Worm (Caenorhabditis elegans) whole organism, young adult: ENCODE data around the gene epg-4.

Source experiments
- B0035.1 ChIP-seq: sonication (generic microtip); optimal IDR thresholded peaks from 2 replicates; lab custom pipeline; 2016; ENCODE audit warnings: missing genetic modification characterization, mild to moderate bottlenecking, missing compliant biosample characterization, missing genotype, missing genetic modification reagents
- B0261.1 ChIP-seq: sonication (generic microtip); optimal IDR thresholded peaks from 2 replicates; lab custom pipeline; 2016; ENCODE audit warnings: mild to moderate bottlenecking, missing genetic modification characterization, moderate library complexity, missing compliant biosample characterization
- D2030.7 ChIP-seq: fragments of 200-800 bp; sonication (Bioruptor generic); IDR thresholded peaks from 2 replicates; pipeline ENCODE4 v1.3.6; 2022; ENCODE audit warnings: missing genetic modification reagents, missing genetic modification characterization, missing compliant biosample characterization
- F37B4.10 ChIP-seq: fragments of 200-800 bp; sonication (Bioruptor generic); IDR thresholded peaks from 2 replicates; pipeline ENCODE4 v1.3.6; 2022; ENCODE audit warnings: missing genetic modification characterization, missing compliant biosample characterization
- F52B5.7 ChIP-seq: sonication (generic microtip); optimal IDR thresholded peaks from 2 replicates; lab custom pipeline; 2016; ENCODE audit warnings: mild to moderate bottlenecking, missing genetic modification characterization, missing compliant biosample characterization
- F57A8.1 ChIP-seq: fragments of 200-800 bp; sonication (Bioruptor generic); optimal IDR thresholded peaks from 2 replicates; lab custom pipeline; 2018; ENCODE audit warnings: mild to moderate bottlenecking, missing genetic modification characterization, moderate library complexity, missing compliant biosample characterization
- F57C9.4 ChIP-seq: sonication (generic microtip); optimal IDR thresholded peaks from 2 replicates; lab custom pipeline; 2017; ENCODE audit warnings: mild to moderate bottlenecking, missing genetic modification characterization, missing compliant biosample characterization
- K11D2.4 ChIP-seq: fragments of 200-800 bp; sonication (Bioruptor generic); IDR thresholded peaks from 2 replicates; pipeline ENCODE4 v1.3.6; 2022; ENCODE audit warnings: missing genetic modification reagents, missing genetic modification characterization, missing compliant biosample characterization
- T26A5.8 ChIP-seq: sonication (generic microtip); optimal IDR thresholded peaks from 2 replicates; lab custom pipeline; 2016; ENCODE audit warnings: missing genetic modification characterization, missing compliant biosample characterization
- Y53F4B.3 ChIP-seq: fragments of 200-800 bp; sonication (Bioruptor generic); IDR thresholded peaks from 2 replicates; pipeline ENCODE4 v1.3.6; 2022; ENCODE audit warnings: missing genetic modification reagents, missing genetic modification characterization, missing compliant biosample characterization
- Y79H2A.3 ChIP-seq: fragments of 200-800 bp; sonication (Bioruptor generic); conservative IDR thresholded peaks from 2 replicates; pipeline ENCODE4 v1.3.6; 2022; ENCODE audit warnings: missing genetic modification reagents, missing genetic modification characterization, missing compliant biosample characterization
- Y95B8A.8 ChIP-seq: fragments of 200-800 bp; sonication (Bioruptor generic); IDR thresholded peaks from 2 replicates; pipeline ENCODE4 v1.3.6; 2022; ENCODE audit warnings: missing genetic modification reagents, missing genetic modification characterization, missing compliant biosample characterization
- ZK185.1 ChIP-seq: sonication (generic microtip); optimal IDR thresholded peaks from 2 replicates; lab custom pipeline; 2016; ENCODE audit warnings: mild to moderate bottlenecking, missing genetic modification characterization, missing compliant biosample characterization; ENCODE audit not compliant: poor library complexity, severe bottlenecking
- akir-1 ChIP-seq: fragments of 200-800 bp; sonication (Bioruptor generic); optimal IDR thresholded peaks from 2 replicates; lab custom pipeline; 2018; ENCODE audit warnings: mild to moderate bottlenecking, missing genetic modification characterization, moderate library complexity, missing compliant biosample characterization
- attf-3 ChIP-seq: fragments of 200-800 bp; sonication (Bioruptor generic); conservative IDR thresholded peaks from 2 replicates; pipeline ENCODE4 v1.3.6; 2022; ENCODE audit warnings: missing genetic modification reagents, missing genetic modification characterization, missing compliant biosample characterization
- bed-1 ChIP-seq: fragments of 200-800 bp; sonication (Bioruptor generic); IDR thresholded peaks from 2 replicates; pipeline ENCODE4 v1.3.6; 2022; ENCODE audit warnings: missing genetic modification reagents, missing genetic modification characterization, missing compliant biosample characterization
- cebp-2 ChIP-seq: fragments of 200-800 bp; sonication (Bioruptor generic); IDR thresholded peaks from 2 replicates; pipeline ENCODE4 v1.3.6; 2022; ENCODE audit warnings: missing genetic modification characterization, missing compliant biosample characterization
- ceh-100 ChIP-seq: fragments of 200-800 bp; sonication (Bioruptor generic); IDR thresholded peaks from 2 replicates; pipeline ENCODE4 v1.3.6; 2022; ENCODE audit warnings: missing genetic modification reagents, missing genetic modification characterization, missing compliant biosample characterization
- ceh-40 ChIP-seq: fragments of 200-800 bp; sonication (Bioruptor generic); IDR thresholded peaks from 2 replicates; pipeline ENCODE4 v1.3.6; 2022; ENCODE audit warnings: missing genetic modification characterization, missing compliant biosample characterization
- ceh-58 ChIP-seq: fragments of 200-800 bp; sonication (Bioruptor generic); IDR thresholded peaks from 2 replicates; pipeline ENCODE4 v1.3.6; 2022; ENCODE audit warnings: missing genetic modification characterization, missing compliant biosample characterization
- die-1 ChIP-seq: sonication (generic microtip); optimal IDR thresholded peaks from 2 replicates; lab custom pipeline; 2016; ENCODE audit warnings: missing genotype, mild to moderate bottlenecking, missing genetic modification characterization, missing compliant biosample characterization
- egl-18 ChIP-seq: fragments of 200-800 bp; sonication (Bioruptor generic); IDR thresholded peaks from 2 replicates; pipeline ENCODE4 v1.3.6; 2022; ENCODE audit warnings: missing genetic modification reagents, missing genetic modification characterization, missing compliant biosample characterization
- egl-44 ChIP-seq: fragments of 200-800 bp; sonication (Bioruptor generic); IDR thresholded peaks from 2 replicates; pipeline ENCODE4 v1.3.6; 2022; ENCODE audit warnings: missing genetic modification reagents, missing genetic modification characterization, missing compliant biosample characterization
- hmg-20 ChIP-seq: fragments of 200-800 bp; sonication (Bioruptor generic); IDR thresholded peaks from 2 replicates; pipeline ENCODE4 v1.3.6; 2022; ENCODE audit warnings: missing genetic modification reagents, missing genetic modification characterization, missing compliant biosample characterization
- let-526 ChIP-seq: fragments of 200-800 bp; sonication (Bioruptor generic); IDR thresholded peaks from 2 replicates; pipeline ENCODE4 v1.3.6; 2022; ENCODE audit warnings: missing genetic modification reagents, missing genetic modification characterization, missing compliant biosample characterization
- lin-26 ChIP-seq: fragments of 200-800 bp; sonication (Bioruptor generic); IDR thresholded peaks from 2 replicates; pipeline ENCODE4 v1.3.6; 2022; ENCODE audit warnings: missing genetic modification reagents, missing genetic modification characterization, missing compliant biosample characterization
- lir-1 ChIP-seq: fragments of 200-800 bp; sonication (Bioruptor generic); conservative IDR thresholded peaks from 2 replicates; pipeline ENCODE4 v1.3.6; 2022; ENCODE audit warnings: missing genetic modification reagents, missing genetic modification characterization, missing compliant biosample characterization
- lsl-1 ChIP-seq: fragments of 200-800 bp; sonication (Bioruptor generic); optimal IDR thresholded peaks from 2 replicates; lab custom pipeline; 2018; ENCODE audit warnings: mild to moderate bottlenecking, missing genetic modification characterization, moderate library complexity, missing compliant biosample characterization
- madf-10 ChIP-seq: sonication (generic microtip); optimal IDR thresholded peaks from 2 replicates; lab custom pipeline; 2016; ENCODE audit warnings: mild to moderate bottlenecking, missing genetic modification characterization, missing compliant biosample characterization
- madf-3 ChIP-seq: fragments of 200-800 bp; sonication (Bioruptor generic); IDR thresholded peaks from 2 replicates; pipeline ENCODE4 v1.3.6; 2022; ENCODE audit warnings: missing genetic modification reagents, missing genetic modification characterization, missing compliant biosample characterization
- madf-6 ChIP-seq: fragments of 200-800 bp; sonication (Bioruptor generic); IDR thresholded peaks from 2 replicates; pipeline ENCODE4 v1.3.6; 2022; ENCODE audit warnings: missing genetic modification reagents, missing genetic modification characterization, missing compliant biosample characterization
- madf-8 ChIP-seq: fragments of 200-800 bp; sonication (Bioruptor generic); conservative IDR thresholded peaks from 2 replicates; pipeline ENCODE4 v1.3.6; 2022; ENCODE audit warnings: missing genetic modification reagents, missing genetic modification characterization, missing compliant biosample characterization
- mes-4 ChIP-seq: sonication (generic microtip); optimal IDR thresholded peaks from 2 replicates; lab custom pipeline; 2016; ENCODE audit warnings: missing genotype, missing genetic modification characterization, missing compliant biosample characterization
- mxl-1 ChIP-seq: sonication (generic microtip); optimal IDR thresholded peaks from 2 replicates; lab custom pipeline; 2016; ENCODE audit warnings: missing genetic modification characterization, missing compliant biosample characterization
- nfya-2 ChIP-seq: fragments of 200-800 bp; sonication (Bioruptor generic); IDR thresholded peaks from 2 replicates; pipeline ENCODE4 v1.3.6; 2022; ENCODE audit warnings: missing genetic modification reagents, missing genetic modification characterization, missing compliant biosample characterization
- nhr-179 ChIP-seq: sonication (generic microtip); optimal IDR thresholded peaks from 2 replicates; lab custom pipeline; 2016; ENCODE audit warnings: mild to moderate bottlenecking, missing genetic modification characterization, missing compliant biosample characterization
- nhr-80 ChIP-seq: sonication (generic microtip); optimal IDR thresholded peaks from 2 replicates; lab custom pipeline; 2016; ENCODE audit warnings: missing genetic modification characterization, missing compliant biosample characterization
- rec-8 ChIP-seq, 2 experiments: sonication (generic microtip); optimal IDR thresholded peaks; 2 replicates each; lab custom pipeline; 2016; ENCODE audit warnings: mild to moderate bottlenecking in 2 of 2, missing genetic modification characterization in 2 of 2, missing genetic modification reagents in 2 of 2, missing genotype in 2 of 2, missing biosample characterization in 1 of 2, missing compliant biosample characterization in 1 of 2, moderate library complexity in 1 of 2
- rpc-1 ChIP-seq, 2 experiments: fragments of 150-350 bp in 1 of 2; sonication (generic microtip) in 1 of 2; optimal IDR thresholded peaks; 2 replicates each; lab custom pipeline; 2014 to 2018; ENCODE audit warnings: missing biosample characterization in 1 of 2, missing genetic modification characterization in 1 of 2, missing genetic modification reagents in 1 of 2, missing genotype in 1 of 2
- sdz-38 ChIP-seq: sonication (generic microtip); optimal IDR thresholded peaks from 2 replicates; lab custom pipeline; 2016; ENCODE audit warnings: missing genotype, missing genetic modification characterization, missing compliant biosample characterization
- snpc-1.1 ChIP-seq: sonication (generic microtip); optimal IDR thresholded peaks from 2 replicates; lab custom pipeline; 2017; ENCODE audit warnings: missing genetic modification characterization, mild to moderate bottlenecking, missing compliant biosample characterization, antibody characterized with exemption, moderate library complexity, missing genotype, missing genetic modification reagents; ENCODE audit not compliant: insufficient read depth
- snpc-1.3 ChIP-seq: sonication (generic microtip); optimal IDR thresholded peaks from 2 replicates; lab custom pipeline; 2017; ENCODE audit warnings: missing genetic modification characterization, mild to moderate bottlenecking, missing compliant biosample characterization, antibody characterized with exemption, moderate library complexity, missing genotype, missing genetic modification reagents; ENCODE audit not compliant: insufficient read depth
- somi-1 ChIP-seq: fragments of 200-800 bp; sonication (Bioruptor generic); optimal IDR thresholded peaks from 2 replicates; lab custom pipeline; 2018; ENCODE audit warnings: mild to moderate bottlenecking, missing genetic modification characterization, missing compliant biosample characterization
- tbp1 ChIP-seq: fragments of 200-800 bp; sonication (Bioruptor generic); optimal IDR thresholded peaks from 2 replicates; lab custom pipeline; 2018; ENCODE audit warnings: mild to moderate bottlenecking, missing genetic modification characterization, missing compliant biosample characterization
- tlf-1 ChIP-seq: fragments of 200-800 bp; sonication (Bioruptor generic); optimal IDR thresholded peaks from 2 replicates; lab custom pipeline; 2018; ENCODE audit warnings: mild to moderate bottlenecking, missing genetic modification characterization, missing compliant biosample characterization
- ztf-25 ChIP-seq: fragments of 200-800 bp; sonication (Bioruptor generic); IDR thresholded peaks from 2 replicates; pipeline ENCODE4 v1.3.6; 2022; ENCODE audit warnings: missing genetic modification reagents, missing genetic modification characterization, missing compliant biosample characterization
- ztf-26 ChIP-seq: sonication (generic microtip); optimal IDR thresholded peaks from 2 replicates; lab custom pipeline; 2017; ENCODE audit warnings: missing genetic modification characterization, missing compliant biosample characterization
- ztf-28 ChIP-seq: fragments of 200-800 bp; sonication (Bioruptor generic); IDR thresholded peaks from 2 replicates; pipeline ENCODE4 v1.3.6; 2022; ENCODE audit warnings: missing genetic modification reagents, missing genetic modification characterization, missing compliant biosample characterization

epg-4 gene

ce11 chrIII:7141285-7141715 lies 40.7 kb upstream of the epg-4 start (continued):
- TF ChIP-seq die-1 (tag; lab: Kevin White, UChicago) = peak; percentile 43
- TF ChIP-seq F37B4.10 = no peak
- no peak for TF ChIP-seq K11D2.4
- TF ChIP-seq F52B5.7 (tag; lab: Kevin White, UChicago) = peak; percentile 35
- peak; percentile 1 for TF ChIP-seq mes-4 (tag; lab: Kevin White, UChicago)
- TF ChIP-seq egl-44 = 0 out of 2 replicates have a peak, but pooled peaks have one; percentile 18
- no peak for TF ChIP-seq ztf-28
- peak; percentile 1 for TF ChIP-seq ztf-26 (tag; lab: Kevin White, UChicago)
- TF ChIP-seq nhr-80 = peak; percentile 63
- 0 out of 2 replicates have a peak, but pooled peaks have one; percentile 31 for TF ChIP-seq hmg-20 (GFP tag; lab: Robert Waterston, UW)
- peak; percentile 67 for TF ChIP-seq lin-26 (GFP tag; lab: Robert Waterston, UW)
- TF ChIP-seq Y95B8A.8 (GFP tag; lab: Robert Waterston, UW) = 0 out of 2 replicates have a peak, but pooled peaks have one; percentile 49
- TF ChIP-seq Y53F4B.3 (GFP tag; lab: Robert Waterston, UW) = no peak
- TF ChIP-seq egl-18 = 0 out of 2 replicates have a peak, but pooled peaks have one; percentile 32
- no peak for TF ChIP-seq akir-1 (GFP tag; lab: Kevin White, UChicago)
- TF ChIP-seq tbp1 (GFP tag; lab: Kevin White, UChicago) = peak; percentile 82
- TF ChIP-seq F57C9.4 (tag; lab: Kevin White, UChicago) = peak; percentile 40
- TF ChIP-seq snpc-1.3 (tag; lab: Kevin White, UChicago) = peak; percentile 95
- TF ChIP-seq madf-6 (GFP tag; lab: Robert Waterston, UW) = peak; percentile 88
- TF ChIP-seq rpc-1 (optimal IDR thresholded peaks at IDR 0.05; lab: Kevin White, UChicago) = no peak
- TF ChIP-seq rpc-1 (tag; optimal IDR thresholded peaks at IDR 0.05; lab: Kevin White, UChicago) = peak; percentile 9
- peak; percentile 49; the same call in 1 of the 2 replicates for TF ChIP-seq lir-1 (GFP tag; lab: Robert Waterston, UW)
- TF ChIP-seq ceh-58 = no peak
- TF ChIP-seq snpc-1.1 = peak; percentile 100
- TF ChIP-seq lsl-1 (GFP tag; lab: Kevin White, UChicago) = peak; percentile 70
- peak; percentile 6 for TF ChIP-seq mxl-1 (tag; lab: Kevin White, UChicago)
- TF ChIP-seq B0261.1 (tag; lab: Kevin White, UChicago) = peak; percentile 3
- TF ChIP-seq madf-10 = peak; percentile 67
- TF ChIP-seq ztf-25 = 0 out of 2 replicates have a peak, but pooled peaks have one; percentile 36
- no peak for TF ChIP-seq madf-3
- TF ChIP-seq madf-8 (GFP tag; lab: Robert Waterston, UW) = 0 out of 2 replicates have a peak, but pooled peaks have one; percentile 16
- TF ChIP-seq sdz-38 = no peak
- TF ChIP-seq B0035.1 (tag; lab: Kevin White, UChicago) = no peak
- peak; percentile 76 for TF ChIP-seq tlf-1 (GFP tag; lab: Kevin White, UChicago)
- no peak for TF ChIP-seq ceh-40 (GFP tag; lab: Robert Waterston, UW)
- TF ChIP-seq Y79H2A.3 = no peak
- no peak for TF ChIP-seq F57A8.1 (GFP tag; lab: Kevin White, UChicago)
- no peak for TF ChIP-seq rec-8 (tag; optimal IDR thresholded peaks at IDR 0.05; lab: Kevin White, UChicago)
- peak; percentile 59 for TF ChIP-seq ceh-100
- no peak for TF ChIP-seq ZK185.1 (tag; lab: Kevin White, UChicago)
- no peak for TF ChIP-seq nfya-2 (GFP tag; lab: Robert Waterston, UW)
- peak; percentile 61; the same call in 1 of the 2 replicates for TF ChIP-seq attf-3 (GFP tag; lab: Robert Waterston, UW)
- TF ChIP-seq T26A5.8 (tag; lab: Kevin White, UChicago) = peak; percentile 13
- TF ChIP-seq D2030.7 = peak; percentile 97
- TF ChIP-seq bed-1 (GFP tag; lab: Robert Waterston, UW) = no peak
- TF ChIP-seq nhr-179 = no peak
- TF ChIP-seq cebp-2 = no peak
- no peak for TF ChIP-seq somi-1
- TF ChIP-seq let-526 (GFP tag; lab: Robert Waterston, UW) = no peak
